Worm (Caenorhabditis elegans) whole organism, midembryonic: ENCODE results near the gene sru-39.

Source experiments
- T22C8.4 ChIP-seq: fragments of 200-800 bp; sonication (Bioruptor generic); IDR thresholded peaks from 2 replicates; pipeline ENCODE4 v1.3.6; 2022; ENCODE audit warnings: missing genetic modification characterization, missing compliant biosample characterization
- flt-1 ChIP-seq: fragments of 200-800 bp; sonication (Bioruptor generic); IDR thresholded peaks from 2 replicates; pipeline ENCODE4 v1.3.6; 2022; ENCODE audit warnings: missing genetic modification characterization, missing compliant biosample characterization
- klf-2 ChIP-seq: fragments of 200-800 bp; sonication (Bioruptor generic); conservative IDR thresholded peaks from 2 replicates; pipeline ENCODE4 v1.3.6; 2022; ENCODE audit warnings: missing genetic modification reagents, missing genetic modification characterization, missing compliant biosample characterization
- med-1 ChIP-seq: sonication (generic microtip); optimal IDR thresholded peaks from 2 replicates; lab custom pipeline; 2017; ENCODE audit warnings: missing genetic modification characterization, mild to moderate bottlenecking, missing compliant biosample characterization, antibody characterized with exemption, missing genetic modification reagents; ENCODE audit not compliant: insufficient read depth
- ztf-23 ChIP-seq: fragments of 200-800 bp; sonication (Bioruptor generic); IDR thresholded peaks from 2 replicates; pipeline ENCODE4 v1.3.6; 2022; ENCODE audit warnings: missing genetic modification reagents, missing genetic modification characterization, missing compliant biosample characterization
- ztf-29 ChIP-seq: fragments of 200-800 bp; sonication (Bioruptor generic); IDR thresholded peaks from 2 replicates; pipeline ENCODE4 v1.3.6; 2022; ENCODE audit warnings: missing genetic modification reagents, missing genetic modification characterization, missing compliant biosample characterization

DNA sequence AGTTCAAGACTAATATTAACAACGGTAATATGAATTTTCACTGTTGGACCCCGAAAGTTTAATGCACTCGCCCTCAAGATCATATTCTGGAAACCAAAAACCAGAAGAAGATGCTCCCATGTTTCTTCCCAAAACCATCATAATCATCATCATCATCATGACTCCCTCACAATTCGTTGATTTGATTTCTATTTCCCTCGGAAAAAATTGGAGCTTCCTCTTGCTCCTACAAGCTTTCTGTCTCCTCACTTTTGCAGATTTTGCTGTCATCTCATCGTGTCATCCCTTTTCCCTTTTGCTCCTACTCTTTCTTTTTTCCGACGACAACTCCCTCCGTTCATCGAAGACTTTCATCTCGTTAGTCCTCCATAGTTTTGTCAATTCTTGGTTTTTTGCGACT lies 31.3 kb upstream of the sru-39 start, which contains the start of gene F46B6.2:
- TF ChIP-seq klf-2 (GFP tag; lab: Robert Waterston, UW) (no peak), flt-1 (GFP tag; lab: Robert Waterston, UW) (no peak), med-1 (no peak), ztf-23 (GFP tag; lab: Robert Waterston, UW) (no peak), T22C8.4 (GFP tag; lab: Robert Waterston, UW) (no peak), ztf-29 (GFP tag; lab: Robert Waterston, UW) (no peak)
